Fruit fly (Drosophila melanogaster) whole organism, embryonic: ENCODE results near the gene beta4GalNAcTB.

Experiments
- CG10267 ChIP-seq: fragments of 200-800 bp; sonication (Bioruptor generic); optimal IDR thresholded peaks from 2 replicates; lab custom pipeline; 2018; ENCODE audit warnings: missing biosample characterization, mild to moderate bottlenecking, missing genetic modification characterization, moderate library complexity
- CG10959 ChIP-seq: fragments of 200-800 bp; sonication (Bioruptor generic); IDR thresholded peaks from 2 replicates; pipeline ENCODE4 v1.3.6; 2022; ENCODE audit warnings: missing biosample characterization, missing genetic modification characterization
- CG11456 ChIP-seq: fragments of 200-800 bp; sonication (Bioruptor generic); IDR thresholded peaks from 3 replicates; pipeline ENCODE4 v1.3.6; 2022; ENCODE audit warnings: missing biosample characterization, missing genetic modification characterization
- CG11723 ChIP-seq: fragments of 200-800 bp; sonication (Bioruptor generic); optimal IDR thresholded peaks from 2 replicates; lab custom pipeline; 2017; ENCODE audit warnings: missing biosample characterization, mild to moderate bottlenecking, missing genetic modification characterization
- CG13894 ChIP-seq: fragments of 200-800 bp; sonication (Bioruptor generic); optimal IDR thresholded peaks from 3 replicates; lab custom pipeline; 2018; ENCODE audit warnings: missing biosample characterization, mild to moderate bottlenecking, missing genetic modification characterization, moderate library complexity
- CG15479 ChIP-seq: fragments of 200-800 bp; sonication (Bioruptor generic); optimal IDR thresholded peaks from 3 replicates; lab custom pipeline; 2019; ENCODE audit warnings: missing biosample characterization, mild to moderate bottlenecking, missing genetic modification characterization, moderate library complexity
- CG17359 ChIP-seq: fragments of 200-800 bp; sonication (Bioruptor generic); optimal IDR thresholded peaks from 3 replicates; lab custom pipeline; 2018; ENCODE audit warnings: missing biosample characterization, mild to moderate bottlenecking, missing genetic modification characterization, moderate library complexity
- CG18262 ChIP-seq: fragments of 200-800 bp; optimal IDR thresholded peaks from 3 replicates; lab custom pipeline; 2019; ENCODE audit warnings: missing biosample characterization, mild to moderate bottlenecking, missing genetic modification characterization, moderate library complexity
- CG30403 ChIP-seq: fragments of 200-800 bp; sonication (Bioruptor generic); optimal IDR thresholded peaks from 3 replicates; lab custom pipeline; 2016; ENCODE audit warnings: missing biosample characterization, missing genetic modification characterization
- CG31388 ChIP-seq: fragments of 200-800 bp; sonication (Bioruptor generic); optimal IDR thresholded peaks from 2 replicates; lab custom pipeline; 2016; ENCODE audit warnings: missing biosample characterization, missing genetic modification characterization
- CG32772 ChIP-seq: fragments of 200-800 bp; sonication (Bioruptor generic); IDR thresholded peaks from 2 replicates; pipeline ENCODE4 v1.3.6; 2022; ENCODE audit warnings: missing biosample characterization, missing genetic modification characterization
- CG3281 ChIP-seq: fragments of 200-800 bp; sonication (Bioruptor generic); optimal IDR thresholded peaks from 3 replicates; lab custom pipeline; 2017; ENCODE audit warnings: missing biosample characterization, mild to moderate bottlenecking, missing genetic modification characterization
- CG3847 ChIP-seq: fragments of 200-800 bp; sonication (Bioruptor generic); IDR thresholded peaks from 2 replicates; pipeline ENCODE4 v1.3.6; 2022; ENCODE audit warnings: missing biosample characterization, missing genetic modification characterization
- CG3995 ChIP-seq: fragments of 200-800 bp; sonication (Bioruptor generic); optimal IDR thresholded peaks from 3 replicates; lab custom pipeline; 2016; ENCODE audit warnings: missing biosample characterization, missing genetic modification characterization
- CG4424 ChIP-seq: fragments of 200-800 bp; sonication (Bioruptor generic); optimal IDR thresholded peaks from 3 replicates; lab custom pipeline; 2016; ENCODE audit warnings: missing biosample characterization, missing genetic modification characterization
- CG4730 ChIP-seq: fragments of 200-800 bp; sonication (Bioruptor generic); IDR thresholded peaks from 2 replicates; pipeline ENCODE4 v1.3.6; 2022; ENCODE audit warnings: missing biosample characterization, missing genetic modification characterization
- CG6254 ChIP-seq: fragments of 200-800 bp; sonication (Bioruptor generic); optimal IDR thresholded peaks from 3 replicates; lab custom pipeline; 2017; ENCODE audit warnings: mild to moderate bottlenecking, missing biosample characterization, missing genetic modification reagents, missing genetic modification characterization
- CG6689 ChIP-seq: fragments of 200-800 bp; sonication (Bioruptor generic); IDR thresholded peaks from 2 replicates; pipeline ENCODE4 v1.3.6; 2022; ENCODE audit warnings: missing biosample characterization, missing genetic modification characterization
- CG7372 ChIP-seq: fragments of 200-800 bp; sonication (Bioruptor generic); IDR thresholded peaks from 2 replicates; pipeline ENCODE4 v1.3.6; 2022; ENCODE audit warnings: missing biosample characterization, missing genetic modification characterization
- CG7786 ChIP-seq: fragments of 200-800 bp; sonication (Bioruptor generic); optimal IDR thresholded peaks from 2 replicates; lab custom pipeline; 2016; ENCODE audit warnings: missing biosample characterization, missing genetic modification characterization
- CG8359 ChIP-seq: fragments of 200-800 bp; sonication (Bioruptor generic); optimal IDR thresholded peaks from 2 replicates; lab custom pipeline; 2017; ENCODE audit warnings: missing biosample characterization, mild to moderate bottlenecking, missing genetic modification characterization, borderline replicate concordance
- CG8388 ChIP-seq: fragments of 200-800 bp; sonication (Bioruptor generic); optimal IDR thresholded peaks from 2 replicates; lab custom pipeline; 2019; ENCODE audit warnings: missing biosample characterization, mild to moderate bottlenecking, missing genetic modification characterization, moderate library complexity
- CG8478 ChIP-seq: fragments of >200 bp; optimal IDR thresholded peaks from 2 replicates; lab custom pipeline; 2018
- CG8924 ChIP-seq: fragments of 200-800 bp; optimal IDR thresholded peaks from 3 replicates; lab custom pipeline; 2019; ENCODE audit warnings: missing biosample characterization, mild to moderate bottlenecking, missing genetic modification characterization, moderate library complexity
- CG9609 ChIP-seq: fragments of 200-800 bp; sonication (Bioruptor generic); optimal IDR thresholded peaks from 3 replicates; lab custom pipeline; 2016; ENCODE audit warnings: missing biosample characterization, missing genetic modification characterization
- CTCF ChIP-seq: fragments of 200-800 bp; sonication (Bioruptor generic); optimal IDR thresholded peaks from 2 replicates; lab custom pipeline; 2017; ENCODE audit warnings: missing biosample characterization, mild to moderate bottlenecking, missing genetic modification characterization, moderate library complexity
- CoRest ChIP-seq: fragments of 200-800 bp; sonication (Bioruptor generic); optimal IDR thresholded peaks from 3 replicates; lab custom pipeline; 2018; ENCODE audit warnings: missing biosample characterization, mild to moderate bottlenecking, missing genetic modification characterization, moderate library complexity
- D19A ChIP-seq: fragments of 200-800 bp; optimal IDR thresholded peaks from 3 replicates; lab custom pipeline; 2019; ENCODE audit warnings: missing biosample characterization, mild to moderate bottlenecking, missing genetic modification characterization, moderate library complexity
- HLHmδ ChIP-seq: fragments of 200-800 bp; sonication (Bioruptor generic); optimal IDR thresholded peaks from 2 replicates; lab custom pipeline; 2018; ENCODE audit warnings: missing biosample characterization, mild to moderate bottlenecking, missing genetic modification characterization, moderate library complexity
- Hmr ChIP-seq: fragments of 200-800 bp; sonication (Bioruptor generic); optimal IDR thresholded peaks from 3 replicates; lab custom pipeline; 2017; ENCODE audit warnings: mild to moderate bottlenecking, missing biosample characterization, missing genetic modification reagents, missing genetic modification characterization
- Hr51 ChIP-seq, 2 experiments: fragments of 200-800 bp; sonication (Bioruptor generic); optimal IDR thresholded peaks; 2 replicates in 1 of 2; 3 replicates in 1 of 2; lab custom pipeline; 2016 to 2018; ENCODE audit warnings: missing biosample characterization in 2 of 2, missing genetic modification characterization in 2 of 2, mild to moderate bottlenecking in 1 of 2, moderate library complexity in 1 of 2
- NC2α ChIP-seq: fragments of 200-800 bp; sonication (Bioruptor generic); optimal IDR thresholded peaks from 2 replicates; lab custom pipeline; 2016; ENCODE audit warnings: missing biosample characterization, missing genetic modification characterization
- NfI ChIP-seq: fragments of 200-800 bp; sonication (Bioruptor generic); optimal IDR thresholded peaks from 3 replicates; lab custom pipeline; 2018; ENCODE audit warnings: missing biosample characterization, mild to moderate bottlenecking, missing genetic modification characterization, moderate library complexity
- Optix ChIP-seq: fragments of 200-800 bp; sonication (Bioruptor generic); IDR thresholded peaks from 3 replicates; pipeline ENCODE4 v1.3.6; 2022; ENCODE audit warnings: missing biosample characterization, missing genetic modification characterization
- Sox100B ChIP-seq: fragments of 200-800 bp; sonication (Bioruptor generic); optimal IDR thresholded peaks from 3 replicates; lab custom pipeline; 2018; ENCODE audit warnings: missing biosample characterization, mild to moderate bottlenecking, missing genetic modification characterization
- Taf1 ChIP-seq: fragments of 200-800 bp; sonication (Bioruptor generic); IDR thresholded peaks from 2 replicates; pipeline ENCODE4 v1.3.6; 2022; ENCODE audit warnings: missing biosample characterization, missing genetic modification characterization
- cas ChIP-seq: fragments of 200-800 bp; sonication (Bioruptor generic); IDR thresholded peaks from 2 replicates; pipeline ENCODE4 v1.3.6; 2022; ENCODE audit warnings: missing biosample characterization, missing genetic modification characterization
- ci ChIP-seq: fragments of 200-800 bp; sonication (Bioruptor generic); IDR thresholded peaks from 3 replicates; pipeline ENCODE4 v1.3.6; 2022; ENCODE audit warnings: missing biosample characterization, missing genetic modification characterization
- en ChIP-seq: fragments of 200-800 bp; sonication (Bioruptor generic); optimal IDR thresholded peaks from 2 replicates; lab custom pipeline; 2016; ENCODE audit warnings: missing biosample characterization, missing genetic modification characterization
- eve ChIP-seq, 2 experiments: fragments of >200 bp; optimal IDR thresholded peaks; 2 replicates each; lab custom pipeline; 2017; ENCODE audit warnings: missing biosample characterization in 2 of 2, missing genetic modification characterization in 2 of 2
- gfzf ChIP-seq: fragments of 200-800 bp; sonication (Bioruptor generic); optimal IDR thresholded peaks from 2 replicates; lab custom pipeline; 2016; ENCODE audit warnings: missing biosample characterization, mild to moderate bottlenecking, missing genetic modification characterization, moderate library complexity
- gsb ChIP-seq: fragments of 200-800 bp; sonication (Bioruptor generic); IDR thresholded peaks from 2 replicates; pipeline ENCODE4 v1.3.6; 2022; ENCODE audit warnings: missing biosample characterization, missing genetic modification characterization
- lilli ChIP-seq: fragments of 200-800 bp; sonication (Bioruptor generic); optimal IDR thresholded peaks from 3 replicates; lab custom pipeline; 2016; ENCODE audit warnings: missing biosample characterization, missing genetic modification characterization
- lola ChIP-seq, 3 experiments: fragments of >200 bp in 2 of 3; fragments of 200-800 bp in 1 of 3; sonication (Bioruptor generic) in 1 of 3; optimal IDR thresholded peaks; 2 replicates each; lab custom pipeline; 2017 to 2019; ENCODE audit warnings: missing biosample characterization in 3 of 3, missing genetic modification characterization in 3 of 3, mild to moderate bottlenecking in 1 of 3, moderate library complexity in 1 of 3
- schlank ChIP-seq: fragments of 200-800 bp; sonication (Bioruptor generic); optimal IDR thresholded peaks from 2 replicates; lab custom pipeline; 2018; ENCODE audit warnings: missing biosample characterization, mild to moderate bottlenecking, missing genetic modification characterization
- sima ChIP-seq: fragments of 200-800 bp; sonication (Bioruptor generic); optimal IDR thresholded peaks from 2 replicates; lab custom pipeline; 2016; ENCODE audit warnings: missing biosample characterization, missing genetic modification characterization
- tap ChIP-seq: fragments of 200-800 bp; optimal IDR thresholded peaks from 3 replicates; lab custom pipeline; 2019; ENCODE audit warnings: missing biosample characterization, mild to moderate bottlenecking, missing genetic modification characterization, moderate library complexity
- tin ChIP-seq: fragments of 200-800 bp; sonication (Bioruptor generic); optimal IDR thresholded peaks from 3 replicates; lab custom pipeline; 2016; ENCODE audit warnings: missing biosample characterization, missing genetic modification characterization
- tna ChIP-seq: fragments of 200-800 bp; sonication (Bioruptor generic); IDR thresholded peaks from 2 replicates; pipeline ENCODE4 v1.3.6; 2022; ENCODE audit warnings: missing biosample characterization, missing genetic modification characterization; ENCODE audit not compliant: partially characterized antibody
- tup ChIP-seq: fragments of 200-800 bp; sonication (Bioruptor generic); optimal IDR thresholded peaks from 2 replicates; lab custom pipeline; 2016; ENCODE audit warnings: missing biosample characterization, mild to moderate bottlenecking, missing genetic modification characterization, moderate library complexity

Gene beta4GalNAcTB

dm6 chr3R:29063207-29063920, 29.6 kb upstream of the beta4GalNAcTB start (continued):
- no peak for TF ChIP-seq CG3995 (GFP tag; lab: Kevin White, UChicago)
- peak; percentile 2 for TF ChIP-seq CG11723 (GFP tag; lab: Kevin White, UChicago)
- peak; percentile 85 for TF ChIP-seq Sox100B
- TF ChIP-seq CG30403 (GFP tag; lab: Kevin White, UChicago), result peak; percentile 78
- TF ChIP-seq eve (GFP tag; optimal IDR thresholded peaks at IDR 0.05; lab: Kevin White, UChicago), result no peak
- no peak for TF ChIP-seq NC2α
- no peak for TF ChIP-seq sima (GFP tag; lab: Kevin White, UChicago)
- no peak for TF ChIP-seq CG15479 (GFP tag; lab: Kevin White, UChicago)
- no peak for TF ChIP-seq CG31388
- no peak for TF ChIP-seq CTCF (GFP tag; lab: Kevin White, UChicago)
- peak; percentile 64 for TF ChIP-seq D19A (tag; lab: Kevin White, UChicago)
- TF ChIP-seq CoRest (tag; lab: Kevin White, UChicago), result peak; percentile 88
- peak; percentile 72 for TF ChIP-seq lilli
- TF ChIP-seq CG10959 (GFP tag; lab: Robert Waterston, UW), result no peak
- TF ChIP-seq CG3281 (GFP tag; lab: Kevin White, UChicago), result peak; percentile 77
- TF ChIP-seq CG9609, result peak; percentile 46
- TF ChIP-seq CG4424, result peak; percentile 56
- TF ChIP-seq tap, result peak; percentile 65
- TF ChIP-seq Optix (GFP tag; lab: Robert Waterston, UW), result no peak
- TF ChIP-seq HLHmδ, result peak; percentile 31
- TF ChIP-seq CG8359 (GFP tag; lab: Kevin White, UChicago), result peak; percentile 4
- no peak for TF ChIP-seq CG6689 (GFP tag; lab: Robert Waterston, UW)
- TF ChIP-seq gfzf (GFP tag; lab: Kevin White, UChicago), result peak; percentile 19
- no peak for TF ChIP-seq CG11456 (GFP tag; lab: Robert Waterston, UW)
- peak; percentile 3 for TF ChIP-seq tup
- no peak for TF ChIP-seq tna (GFP tag; lab: Robert Waterston, UW)
- no peak for TF ChIP-seq schlank (tag; lab: Kevin White, UChicago)
- no peak for TF ChIP-seq Taf1
- peak; percentile 80 for TF ChIP-seq CG10267 (tag; lab: Kevin White, UChicago)
- TF ChIP-seq CG13894 (tag; lab: Kevin White, UChicago), result peak; percentile 62
- TF ChIP-seq CG8478 (lab: Kevin White, UChicago), result peak; percentile 83
- TF ChIP-seq gsb (GFP tag; lab: Robert Waterston, UW), result no peak
- TF ChIP-seq NfI (GFP tag; lab: Kevin White, UChicago), result peak; percentile 78
- peak; percentile 83 for TF ChIP-seq CG8924
- TF ChIP-seq CG6254 (GFP tag; lab: Kevin White, UChicago), result peak; percentile 37
- TF ChIP-seq CG18262 (tag; lab: Kevin White, UChicago), result peak; percentile 84
- no peak for TF ChIP-seq CG32772 (GFP tag; lab: Robert Waterston, UW)
- no peak for TF ChIP-seq CG7372 (GFP tag; lab: Robert Waterston, UW)
- peak; percentile 56 to 83 for TF ChIP-seq Hr51 (GFP tag; optimal IDR thresholded peaks at IDR 0.05; lab: Kevin White, UChicago)
- no peak for TF ChIP-seq CG3847 (GFP tag; lab: Robert Waterston, UW)
- no peak for TF ChIP-seq cas (GFP tag; lab: Robert Waterston, UW)
- TF ChIP-seq CG8388, result peak; percentile 64
- peak; percentile 50 for TF ChIP-seq tin (GFP tag; lab: Kevin White, UChicago)
- TF ChIP-seq Hmr, result peak; percentile 75
- TF ChIP-seq lola (GFP tag; optimal IDR thresholded peaks at IDR 0.05; lab: Kevin White, UChicago), result peak in 1 of 3 experiments; percentile 76
- TF ChIP-seq CG4730, result no peak
- no peak for TF ChIP-seq ci
- TF ChIP-seq CG17359, result peak; percentile 75
- no peak for TF ChIP-seq en
- peak; percentile 16 for TF ChIP-seq CG7786
